Worm (Caenorhabditis elegans) whole organism, L4 larva: ENCODE results near the gene C13A10.1.
A peak's percentile ranks its signal among the peaks of the same experiment; 100 is the strongest.

Source experiments
- D1046.2 ChIP-seq: fragments of 200-800 bp; sonication (Bioruptor generic); IDR thresholded peaks from 2 replicates; pipeline ENCODE4 v1.3.6; 2022; ENCODE audit warnings: missing genetic modification characterization, missing compliant biosample characterization
- F37D6.2 ChIP-seq: sonication (generic microtip); optimal IDR thresholded peaks from 2 replicates; lab custom pipeline; 2016; ENCODE audit warnings: mild to moderate bottlenecking, missing genetic modification characterization, missing compliant biosample characterization
- F44E2.7 ChIP-seq: fragments of 200-800 bp; sonication (Bioruptor generic); IDR thresholded peaks from 2 replicates; pipeline ENCODE4 v2.1.2; 2022; ENCODE audit warnings: missing genetic modification characterization, missing compliant biosample characterization
- T20F7.1 ChIP-seq: fragments of 200-800 bp; sonication (Bioruptor generic); optimal IDR thresholded peaks from 2 replicates; lab custom pipeline; 2018; ENCODE audit warnings: mild to moderate bottlenecking, missing genetic modification characterization, missing compliant biosample characterization
- Y5F2A.4 ChIP-seq: fragments of 200-800 bp; sonication (Bioruptor generic); optimal IDR thresholded peaks from 2 replicates; lab custom pipeline; 2018; ENCODE audit warnings: mild to moderate bottlenecking, missing genetic modification characterization, missing compliant biosample characterization
- ZK337.2 ChIP-seq: fragments of 200-800 bp; sonication (Bioruptor generic); IDR thresholded peaks from 2 replicates; pipeline ENCODE4 v1.3.6; 2022; ENCODE audit warnings: missing genetic modification reagents, missing genetic modification characterization, missing compliant biosample characterization
- aha-1 ChIP-seq: fragments of 150-350 bp; peaks from one replicate; lab custom pipeline; 2014; ENCODE audit warnings: missing biosample characterization, missing genetic modification characterization
- aly-2 ChIP-seq: sonication (generic microtip); optimal IDR thresholded peaks from 2 replicates; lab custom pipeline; 2018; ENCODE audit warnings: missing biosample characterization, missing genetic modification characterization
- arid-1 ChIP-seq: fragments of 200-800 bp; sonication (Bioruptor generic); conservative IDR thresholded peaks from 2 replicates; pipeline ENCODE4 v1.3.6; 2022; ENCODE audit warnings: missing genetic modification reagents, missing genetic modification characterization, missing compliant biosample characterization
- ceh-20 ChIP-seq: fragments of 200-800 bp; sonication (Bioruptor generic); IDR thresholded peaks from 2 replicates; pipeline ENCODE4 v1.3.6; 2022; ENCODE audit warnings: missing genetic modification reagents, missing genetic modification characterization, missing compliant biosample characterization
- ceh-32 ChIP-seq: sonication (generic microtip); optimal IDR thresholded peaks from 2 replicates; lab custom pipeline; 2016; ENCODE audit warnings: mild to moderate bottlenecking, missing genetic modification characterization, missing compliant biosample characterization; ENCODE audit not compliant: poor library complexity
- ceh-62 ChIP-seq: sonication (generic microtip); optimal IDR thresholded peaks from 2 replicates; lab custom pipeline; 2017; ENCODE audit warnings: missing biosample characterization, missing genetic modification characterization
- daf-12 ChIP-seq: fragments of 150-350 bp; optimal IDR thresholded peaks from 2 replicates; lab custom pipeline; 2014; ENCODE audit warnings: missing biosample characterization, missing genetic modification reagents, missing genetic modification characterization
- daf-16 ChIP-seq, 3 experiments: sonication (generic microtip); optimal IDR thresholded peaks; 2 replicates each; lab custom pipeline; 2016 to 2017; ENCODE audit warnings: missing genetic modification characterization in 3 of 3, missing genetic modification reagents in 3 of 3, mild to moderate bottlenecking in 2 of 3, missing compliant biosample characterization in 2 of 3, missing biosample characterization in 1 of 3, moderate library complexity in 1 of 3
- daf-19 ChIP-seq: fragments of 200-800 bp; sonication (Bioruptor generic); conservative IDR thresholded peaks from 2 replicates; pipeline ENCODE4 v1.3.6; 2022; ENCODE audit warnings: missing genetic modification characterization, missing compliant biosample characterization
- egl-43 ChIP-seq: fragments of 200-800 bp; sonication (Bioruptor generic); IDR thresholded peaks from 2 replicates; pipeline ENCODE4 v1.3.6; 2022; ENCODE audit warnings: missing genetic modification reagents, missing genetic modification characterization, missing compliant biosample characterization
- fkh-10 ChIP-seq: fragments of 150-350 bp; optimal IDR thresholded peaks from 2 replicates; lab custom pipeline; 2014; ENCODE audit warnings: missing biosample characterization, missing genetic modification reagents, missing genetic modification characterization
- fos-1 ChIP-seq: fragments of 150-350 bp; optimal IDR thresholded peaks from 2 replicates; lab custom pipeline; 2014; ENCODE audit warnings: missing biosample characterization, missing genetic modification characterization
- hlh-11 ChIP-seq: fragments of 200-800 bp; sonication (Bioruptor generic); optimal IDR thresholded peaks from 2 replicates; lab custom pipeline; 2018; ENCODE audit warnings: mild to moderate bottlenecking, missing genetic modification characterization, missing compliant biosample characterization
- jun-1 ChIP-seq: fragments of 150-350 bp; optimal IDR thresholded peaks from 2 replicates; lab custom pipeline; 2014; ENCODE audit warnings: missing biosample characterization, missing genetic modification reagents, missing genetic modification characterization
- lin-29 ChIP-seq: fragments of 200-800 bp; sonication (Bioruptor generic); IDR thresholded peaks from 2 replicates; pipeline ENCODE4 v1.3.6; 2022; ENCODE audit warnings: missing genetic modification reagents, missing genetic modification characterization, missing compliant biosample characterization
- madf-5 ChIP-seq, 2 experiments: fragments of 200-800 bp; sonication (Bioruptor generic); IDR thresholded peaks; 2 replicates each; pipeline ENCODE4 v1.3.6; 2022; ENCODE audit warnings: missing compliant biosample characterization in 2 of 2, missing genetic modification characterization in 2 of 2
- mdt-29 ChIP-seq: fragments of 200-800 bp; sonication (Bioruptor generic); IDR thresholded peaks from 2 replicates; pipeline ENCODE4 v1.3.6; 2022; ENCODE audit warnings: missing genetic modification reagents, missing genetic modification characterization, missing compliant biosample characterization
- mxl-3 ChIP-seq: fragments of 200-800 bp; sonication (Bioruptor generic); optimal IDR thresholded peaks from 2 replicates; lab custom pipeline; 2018; ENCODE audit warnings: mild to moderate bottlenecking, missing genetic modification characterization, missing compliant biosample characterization
- nhr-11 ChIP-seq: fragments of 150-350 bp; optimal IDR thresholded peaks from 2 replicates; lab custom pipeline; 2014; ENCODE audit warnings: missing biosample characterization, missing genetic modification characterization
- nhr-237 ChIP-seq: sonication (generic microtip); optimal IDR thresholded peaks from 2 replicates; lab custom pipeline; 2017; ENCODE audit warnings: missing biosample characterization, missing genetic modification characterization
- nhr-28 ChIP-seq: fragments of 150-350 bp; optimal IDR thresholded peaks from 2 replicates; lab custom pipeline; 2014; ENCODE audit warnings: missing biosample characterization, missing genetic modification characterization
- nhr-76 ChIP-seq: fragments of 150-350 bp; optimal IDR thresholded peaks from 2 replicates; lab custom pipeline; 2014; ENCODE audit warnings: missing biosample characterization, missing genetic modification characterization
- pha-4 ChIP-seq, 2 experiments: fragments of 150-350 bp in 1 of 2; fragments of 200-800 bp in 1 of 2; sonication (Bioruptor generic) in 1 of 2; IDR thresholded peaks in 1 of 2; optimal IDR thresholded peaks in 1 of 2; 2 replicates each; pipeline versions ENCODE4 v1.3.6 to Lab custom; 2014 to 2022; ENCODE audit warnings: missing genetic modification characterization in 2 of 2, missing genetic modification reagents in 2 of 2, missing biosample characterization in 1 of 2, missing compliant biosample characterization in 1 of 2
- php-3 ChIP-seq: fragments of 200-800 bp; sonication (Bioruptor generic); IDR thresholded peaks from 2 replicates; pipeline ENCODE4 v1.3.6; 2022; ENCODE audit warnings: missing genetic modification reagents, missing genetic modification characterization, missing compliant biosample characterization
- rbr-2 ChIP-seq: sonication (generic microtip); optimal IDR thresholded peaks from 2 replicates; lab custom pipeline; 2016; ENCODE audit warnings: missing genotype, missing genetic modification characterization, missing compliant biosample characterization
- sdz-12 ChIP-seq: fragments of 200-800 bp; sonication (Bioruptor generic); optimal IDR thresholded peaks from 2 replicates; lab custom pipeline; 2018; ENCODE audit warnings: mild to moderate bottlenecking, missing genetic modification characterization, missing compliant biosample characterization
- set-16 ChIP-seq: fragments of 200-800 bp; sonication (Bioruptor generic); IDR thresholded peaks from 2 replicates; pipeline ENCODE4 v1.3.6; 2022; ENCODE audit warnings: missing genetic modification reagents, missing genetic modification characterization, missing compliant biosample characterization
- tag-97 ChIP-seq: fragments of 200-800 bp; sonication (Bioruptor generic); IDR thresholded peaks from 2 replicates; pipeline ENCODE4 v1.3.6; 2022; ENCODE audit warnings: missing genetic modification characterization, missing compliant biosample characterization
- unc-62 ChIP-seq, 3 experiments: fragments of 150-350 bp in 1 of 3; sonication (generic microtip); optimal IDR thresholded peaks in 2 of 3; peaks in 1 of 3; 1 replicate in 1 of 3; 2 replicates in 2 of 3; lab custom pipeline; 2014 to 2017; ENCODE audit warnings: missing biosample characterization in 3 of 3, missing genetic modification characterization in 3 of 3, missing genetic modification reagents in 3 of 3, missing genotype in 1 of 3
- zfp-3 ChIP-seq: fragments of 200-800 bp; sonication (Bioruptor generic); conservative IDR thresholded peaks from 2 replicates; pipeline ENCODE4 v1.3.6; 2022; ENCODE audit warnings: missing genetic modification reagents, missing genetic modification characterization, missing compliant biosample characterization
- ztf-11 ChIP-seq: fragments of 150-350 bp; optimal IDR thresholded peaks from 2 replicates; lab custom pipeline; 2014; ENCODE audit warnings: missing biosample characterization, missing genetic modification characterization

The C13A10.1 gene

DNA sequence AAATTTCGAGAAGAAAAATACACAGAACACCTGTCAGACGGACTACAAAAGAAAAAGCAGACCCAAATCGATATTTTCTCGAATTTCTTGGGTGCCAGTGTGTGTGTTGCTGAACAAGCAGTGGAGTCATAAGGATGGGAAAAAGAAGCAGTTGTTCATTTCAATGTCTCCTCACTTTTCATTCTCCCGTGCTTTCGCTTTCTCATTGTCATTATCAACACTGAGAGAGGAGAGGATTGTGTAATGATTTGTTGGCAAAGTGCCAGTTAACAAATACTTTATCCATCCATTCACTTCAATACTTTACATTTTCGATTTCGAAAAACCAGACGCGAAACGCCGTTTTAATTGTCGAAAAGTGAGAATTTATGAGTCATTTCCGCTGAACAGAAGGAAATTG, 20.2 kb upstream of the C13A10.1 start:
- no peak for TF ChIP-seq mdt-29 (GFP tag; lab: Robert Waterston, UW)
- peak in 1 of 2 experiments; percentile 12 for TF ChIP-seq daf-16 (GFP tag; optimal IDR thresholded peaks at IDR 0.05; lab: Kevin White, UChicago)
- TF ChIP-seq daf-16 (tag; optimal IDR thresholded peaks at IDR 0.05; lab: Kevin White, UChicago): no peak
- no peak for TF ChIP-seq php-3
- peak; percentile 6 for TF ChIP-seq hlh-11 (tag; lab: Kevin White, UChicago)
- no peak for TF ChIP-seq D1046.2 (GFP tag; lab: Robert Waterston, UW)
- TF ChIP-seq unc-62 (GFP tag; optimal IDR thresholded peaks at IDR 0.05 in 1 of 2; lab: Kevin White, UChicago): peak in 1 of 2 experiments; percentile 82
- no peak for TF ChIP-seq unc-62 (tag; optimal IDR thresholded peaks at IDR 0.05; lab: Kevin White, UChicago)
- no peak for TF ChIP-seq lin-29
- peak; percentile 10 for TF ChIP-seq nhr-28 (tag; lab: Kevin White, UChicago)
- no peak for TF ChIP-seq ZK337.2
- no peak for TF ChIP-seq nhr-76 (tag; lab: Kevin White, UChicago)
- peak; percentile 24 for TF ChIP-seq nhr-11
- no peak for TF ChIP-seq fos-1 (tag; lab: Kevin White, UChicago)
- TF ChIP-seq nhr-237 (tag; lab: Kevin White, UChicago): no peak
- TF ChIP-seq ceh-20 (GFP tag; lab: Robert Waterston, UW): no peak
- no peak for TF ChIP-seq mxl-3 (GFP tag; lab: Kevin White, UChicago)
- TF ChIP-seq fkh-10: no peak
- TF ChIP-seq F44E2.7: no peak

DNA sequence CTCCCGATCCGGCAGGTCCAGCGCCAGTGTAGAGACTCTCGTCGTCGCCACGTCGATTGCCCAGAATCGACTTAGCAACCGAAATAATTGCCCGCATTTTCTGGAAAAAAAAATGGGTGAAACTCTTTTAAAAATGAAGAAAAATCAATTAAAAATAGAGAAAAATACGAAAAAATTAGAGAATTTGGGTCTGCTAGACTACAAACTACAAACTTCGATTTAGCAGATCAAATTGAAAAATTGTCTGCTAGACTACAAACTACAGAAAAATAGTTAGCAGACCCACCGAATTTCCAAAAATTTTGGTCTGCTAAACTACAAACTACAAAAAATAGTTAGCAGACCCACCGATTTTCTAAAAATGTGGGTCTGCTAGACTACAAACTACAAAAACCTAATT, 19.4 kb upstream of the C13A10.1 start, which contains the start of gene rog-1:
rog-1 (minus strand) TSS at position 101 of the 400 bp plus-strand sequence.
- no peak for TF ChIP-seq tag-97 (GFP tag; lab: Robert Waterston, UW)
- TF ChIP-seq F37D6.2 (tag; lab: Kevin White, UChicago): no peak
- no peak for TF ChIP-seq madf-5 (GFP tag; IDR thresholded peaks at IDR 0.05; lab: Robert Waterston, UW)
- TF ChIP-seq unc-62 (GFP tag; optimal IDR thresholded peaks at IDR 0.05 in 1 of 2; lab: Kevin White, UChicago): no peak
- TF ChIP-seq unc-62 (tag; optimal IDR thresholded peaks at IDR 0.05; lab: Kevin White, UChicago): no peak
- TF ChIP-seq daf-16 (GFP tag; optimal IDR thresholded peaks at IDR 0.05; lab: Kevin White, UChicago): no peak
- TF ChIP-seq daf-16 (tag; optimal IDR thresholded peaks at IDR 0.05; lab: Kevin White, UChicago): no peak
- no peak for TF ChIP-seq pha-4 (GFP tag; IDR thresholded peaks at IDR 0.05; lab: Robert Waterston, UW)
- no peak for TF ChIP-seq pha-4 (tag; optimal IDR thresholded peaks at IDR 0.05; lab: Kevin White, UChicago)
- no peak for TF ChIP-seq aly-2 (tag; lab: Kevin White, UChicago)
- no peak for TF ChIP-seq ztf-11 (tag; lab: Kevin White, UChicago)
- no peak for TF ChIP-seq ceh-62 (tag; lab: Kevin White, UChicago)
- no peak for TF ChIP-seq daf-19 (GFP tag; lab: Robert Waterston, UW)
- TF ChIP-seq ceh-32: no peak
- TF ChIP-seq ZK337.2: no peak
- TF ChIP-seq set-16 (GFP tag; lab: Robert Waterston, UW): no peak
- no peak for TF ChIP-seq sdz-12 (GFP tag; lab: Kevin White, UChicago)
- TF ChIP-seq nhr-28 (tag; lab: Kevin White, UChicago): no peak

DNA sequence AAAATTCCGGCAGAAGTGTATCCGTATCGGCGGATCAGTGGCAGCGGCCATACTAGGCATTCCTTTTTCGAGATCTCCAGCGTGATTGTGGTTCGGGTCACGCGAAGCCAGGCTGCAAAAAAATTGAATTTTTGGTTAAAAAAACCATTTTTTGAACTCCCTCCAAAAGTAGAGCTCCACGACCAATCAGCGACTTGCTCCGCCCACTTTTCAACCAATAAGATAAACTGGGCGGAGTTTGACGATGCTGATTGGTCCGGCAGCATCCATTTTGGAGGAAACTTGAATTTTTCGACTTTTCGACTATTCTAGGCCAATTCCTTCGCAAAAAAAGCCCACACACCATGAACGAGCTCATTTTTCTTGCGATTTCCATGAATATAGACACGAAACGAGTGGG, 19.0 kb upstream of the C13A10.1 start:
- TF ChIP-seq aha-1 (peak; percentile 20), nhr-237 (tag; lab: Kevin White, UChicago) (no peak), T20F7.1 (GFP tag; lab: Kevin White, UChicago) (no peak), madf-5 (GFP tag; IDR thresholded peaks at IDR 0.05; lab: Robert Waterston, UW) (no peak), daf-16 (GFP tag; optimal IDR thresholded peaks at IDR 0.05; lab: Kevin White, UChicago) (no peak), daf-16 (tag; optimal IDR thresholded peaks at IDR 0.05; lab: Kevin White, UChicago) (no peak)
- TF ChIP-seq, all 104 proteins: peak for 1

DNA sequence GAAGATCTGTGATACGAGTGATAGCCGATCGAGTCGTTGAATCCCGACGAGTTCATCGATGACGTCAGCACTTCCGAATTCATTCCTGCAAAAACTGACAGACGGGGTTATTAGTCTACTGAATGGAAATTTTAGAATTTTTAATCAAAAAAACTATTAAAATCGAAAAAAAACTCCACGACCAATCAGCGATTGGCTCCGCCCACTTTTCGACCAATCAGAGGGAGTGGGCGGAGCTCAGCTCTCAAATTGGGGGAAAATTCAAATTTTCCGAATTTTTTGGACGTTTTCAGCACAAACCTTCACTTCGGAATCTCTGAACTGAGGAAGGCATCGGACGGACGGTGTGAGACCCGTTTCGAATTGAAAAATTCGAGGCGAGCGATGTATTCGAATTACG, 17.5 kb upstream of the C13A10.1 start:
- TF ChIP-seq mxl-3 (GFP tag; lab: Kevin White, UChicago) (no peak), nhr-28 (tag; lab: Kevin White, UChicago) (no peak), aha-1 (no peak), jun-1 (tag; lab: Kevin White, UChicago) (no peak), tag-97 (GFP tag; lab: Robert Waterston, UW) (no peak), zfp-3 (GFP tag; lab: Robert Waterston, UW) (no peak), rbr-2 (no peak), egl-43 (GFP tag; lab: Robert Waterston, UW) (no peak), F44E2.7 (no peak), Y5F2A.4 (GFP tag; lab: Kevin White, UChicago) (no peak), arid-1 (GFP tag; lab: Robert Waterston, UW) (no peak), aly-2 (tag; lab: Kevin White, UChicago) (no peak), daf-12 (tag; lab: Kevin White, UChicago) (no peak)
- TF ChIP-seq, all 104 proteins: peak for 0
